Worm (Caenorhabditis elegans): ENCODE measurements around the gene cyp-33C1.

DNA sequence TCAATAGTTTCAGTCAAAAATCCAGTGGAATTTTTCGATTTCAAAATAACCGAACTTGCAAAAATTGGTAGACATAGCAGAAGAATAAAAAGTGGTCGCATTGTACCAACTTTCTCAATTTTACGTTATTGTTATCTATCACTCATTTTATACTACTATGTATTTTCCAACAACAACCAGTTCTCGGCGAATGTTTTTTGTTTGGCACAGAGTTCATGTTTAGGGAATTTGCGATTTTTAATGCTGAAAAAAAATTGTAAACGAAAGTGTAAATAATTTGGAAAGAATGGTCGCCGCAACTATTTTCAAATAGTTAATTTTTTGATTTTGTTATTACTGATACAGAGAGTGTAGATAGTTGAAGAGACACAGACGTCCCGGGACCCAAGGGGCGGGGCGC, 29.9 kb upstream of the cyp-33C1 start, which contains the start of gene C45H4.21:
- TF ChIP-seq sptf-1 (tag; optimal IDR thresholded peaks at IDR 0.05): no peak
- no peak for TF ChIP-seq lsy-2 (tag; optimal IDR thresholded peaks at IDR 0.05)
- no peak for TF ChIP-seq mep-1 (tag; optimal IDR thresholded peaks at IDR 0.05)
